Worm (Caenorhabditis elegans) whole organism, L2 larva: Measurements from ENCODE around the gene erl-1.

Source experiments
- ceh-82 ChIP-seq: fragments of 150-350 bp; optimal IDR thresholded peaks from 2 replicates; lab custom pipeline; 2014; ENCODE audit warnings: missing biosample characterization, missing genetic modification characterization
- nhr-237 ChIP-seq: fragments of 150-350 bp; optimal IDR thresholded peaks from 2 replicates; lab custom pipeline; 2014; ENCODE audit warnings: missing biosample characterization, missing genetic modification characterization
- snpc-4 ChIP-seq: fragments of 150-350 bp; optimal IDR thresholded peaks from 2 replicates; lab custom pipeline; 2014; ENCODE audit warnings: missing biosample characterization, missing genetic modification characterization

- no peak for TF ChIP-seq snpc-4 (tag; lab: Kevin White, UChicago)
- no peak for TF ChIP-seq nhr-237 (tag; lab: Kevin White, UChicago)
- no peak for TF ChIP-seq ceh-82 (tag; lab: Kevin White, UChicago)
These were observed 8.4 kb upstream of the erl-1 start, which contains the start of gene ltah-1.1 for ce11 chrIV:12279340-12279739.
